Worm (Caenorhabditis elegans) whole organism, midembryonic: ENCODE results near the gene mct-6.

Source experiments
- med-1 ChIP-seq: sonication (generic microtip); optimal IDR thresholded peaks from 2 replicates; lab custom pipeline; 2017; ENCODE audit warnings: missing genetic modification characterization, mild to moderate bottlenecking, missing compliant biosample characterization, antibody characterized with exemption, missing genetic modification reagents; ENCODE audit not compliant: insufficient read depth
- ref-1 ChIP-seq: fragments of 200-800 bp; sonication (Bioruptor generic); conservative IDR thresholded peaks from 2 replicates; pipeline ENCODE4 v1.3.6; 2022; ENCODE audit warnings: missing genetic modification reagents, missing genetic modification characterization, missing compliant biosample characterization
- tab-1 ChIP-seq: fragments of 200-800 bp; sonication (Bioruptor generic); IDR thresholded peaks from 2 replicates; pipeline ENCODE4 v1.3.6; 2022; ENCODE audit warnings: missing genetic modification characterization, missing compliant biosample characterization
- ztf-23 ChIP-seq: fragments of 200-800 bp; sonication (Bioruptor generic); IDR thresholded peaks from 2 replicates; pipeline ENCODE4 v1.3.6; 2022; ENCODE audit warnings: missing genetic modification reagents, missing genetic modification characterization, missing compliant biosample characterization

DNA sequence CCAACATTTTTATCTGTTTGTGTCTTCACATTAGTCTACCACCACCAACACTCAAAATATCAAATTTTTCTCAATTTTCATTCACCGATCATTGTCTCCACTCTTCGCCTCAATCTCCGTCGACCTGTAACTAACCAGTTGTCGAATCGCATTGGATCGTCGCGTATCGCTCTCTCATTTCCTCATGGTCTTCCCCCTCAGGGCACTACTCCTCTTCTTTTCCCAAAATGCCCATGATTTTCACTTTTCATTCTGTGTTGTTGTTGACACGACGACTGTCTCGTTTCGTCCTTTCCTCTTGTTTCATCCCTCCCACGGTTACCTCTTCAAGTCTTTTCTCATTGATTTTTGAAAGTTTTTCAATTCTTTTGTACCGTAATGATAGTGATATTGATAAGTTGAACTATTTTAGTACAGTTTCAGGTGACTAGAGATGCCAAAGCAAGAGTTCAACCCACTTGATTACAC lies 15.8 kb upstream of the mct-6 start, which contains the start of gene T01C8.2:
- TF ChIP-seq med-1 (GFP tag; lab: Kevin White, UChicago) (no peak), tab-1 (GFP tag; lab: Robert Waterston, UW) (no peak), ref-1 (GFP tag; lab: Robert Waterston, UW) (no peak), ztf-23 (GFP tag; lab: Robert Waterston, UW) (no peak)
